Fruit fly (Drosophila melanogaster) whole organism, embryonic: ENCODE data around the gene mRpS23.

ENCODE experiments used
- Abd-B ChIP-seq: fragments of 200-800 bp; sonication (Bioruptor generic); optimal IDR thresholded peaks from 2 replicates; lab custom pipeline; 2018; ENCODE audit warnings: missing biosample characterization, mild to moderate bottlenecking, missing genetic modification characterization, moderate library complexity
- CG3995 ChIP-seq: fragments of 200-800 bp; sonication (Bioruptor generic); optimal IDR thresholded peaks from 3 replicates; lab custom pipeline; 2016; ENCODE audit warnings: missing biosample characterization, missing genetic modification characterization
- CG5245 ChIP-seq: fragments of 200-800 bp; sonication (Bioruptor generic); optimal IDR thresholded peaks from 3 replicates; lab custom pipeline; 2016; ENCODE audit warnings: missing biosample characterization, missing genetic modification characterization
- CG8290 ChIP-seq, 3 experiments: fragments of 200-800 bp; sonication (Bioruptor generic); optimal IDR thresholded peaks; 2 replicates each; lab custom pipeline; 2016 to 2019; ENCODE audit warnings: missing biosample characterization in 3 of 3, missing genetic modification characterization in 3 of 3, mild to moderate bottlenecking in 2 of 3, moderate library complexity in 1 of 3
- Dp ChIP-seq: fragments of 200-800 bp; sonication (Bioruptor generic); optimal IDR thresholded peaks from 2 replicates; lab custom pipeline; 2018; ENCODE audit warnings: missing biosample characterization, mild to moderate bottlenecking, missing genetic modification characterization, moderate library complexity
- H15 ChIP-seq: fragments of 200-800 bp; sonication (Bioruptor generic); IDR thresholded peaks from 3 replicates; pipeline ENCODE4 v1.3.6; 2022; ENCODE audit warnings: missing biosample characterization, missing genetic modification characterization
- NFAT ChIP-seq: fragments of 200-800 bp; sonication (Bioruptor generic); IDR thresholded peaks from 2 replicates; pipeline ENCODE4 v1.3.6; 2022; ENCODE audit warnings: missing biosample characterization, missing genetic modification characterization
- Oli ChIP-seq: fragments of 200-800 bp; sonication (Bioruptor generic); optimal IDR thresholded peaks from 2 replicates; lab custom pipeline; 2018; ENCODE audit warnings: missing biosample characterization, mild to moderate bottlenecking, missing genetic modification characterization, moderate library complexity
- bigmax ChIP-seq: fragments of 200-800 bp; sonication (Bioruptor generic); optimal IDR thresholded peaks from 2 replicates; lab custom pipeline; 2018; ENCODE audit warnings: missing biosample characterization, mild to moderate bottlenecking, missing genetic modification characterization
- sens-2 ChIP-seq: fragments of 200-800 bp; sonication (Bioruptor generic); IDR thresholded peaks from 2 replicates; pipeline ENCODE4 v1.3.6; 2022; ENCODE audit warnings: missing biosample characterization, missing genetic modification characterization
- wdn ChIP-seq: fragments of 200-800 bp; sonication (Bioruptor generic); IDR thresholded peaks from 2 replicates; pipeline ENCODE4 v1.3.6; 2022; ENCODE audit warnings: missing biosample characterization, missing genetic modification characterization

dm6 chr2L:13842078-13842477 is 7.2 kb upstream of the mRpS23 start:
- TF ChIP-seq CG5245 (GFP tag; lab: Kevin White, UChicago) (no peak), Oli (tag; lab: Kevin White, UChicago) (no peak), H15 (no peak), Abd-B (GFP tag; lab: Kevin White, UChicago) (no peak), CG3995 (GFP tag; lab: Kevin White, UChicago) (no peak), NFAT (no peak), wdn (GFP tag; lab: Robert Waterston, UW) (no peak), CG8290 (GFP tag; optimal IDR thresholded peaks at IDR 0.05; lab: Kevin White, UChicago) (no peak), CG8290 (tag; optimal IDR thresholded peaks at IDR 0.05; lab: Kevin White, UChicago) (no peak), bigmax (GFP tag; lab: Kevin White, UChicago) (no peak), sens-2 (GFP tag; lab: Robert Waterston, UW) (no peak), Dp (no peak)
